Worm (Caenorhabditis elegans): ENCODE measurements around the gene srx-86.

DNA sequence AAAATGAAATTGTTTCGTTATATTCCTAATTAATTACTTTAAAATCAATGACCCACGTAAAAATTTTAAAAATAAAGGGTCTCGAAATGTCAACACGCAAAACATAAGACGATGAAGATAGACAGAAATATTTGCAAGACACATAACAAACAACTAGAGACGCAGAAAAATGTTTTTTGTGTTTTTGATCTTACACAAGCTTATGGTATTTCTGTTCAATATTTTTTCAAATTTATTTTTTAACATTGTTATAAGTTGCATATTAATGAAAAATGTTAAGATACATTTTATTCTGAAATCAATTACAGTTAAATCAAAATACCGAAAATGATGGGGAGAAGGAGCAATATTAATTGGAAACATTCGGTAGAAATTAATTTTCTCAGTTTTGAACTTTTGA, 49.3 kb upstream of the srx-86 start, which contains the start of gene C55A6.3:
- no peak for TF ChIP-seq lsy-2 (tag; optimal IDR thresholded peaks at IDR 0.05)
- no peak for TF ChIP-seq elt-3 (tag; optimal IDR thresholded peaks at IDR 0.05)
- TF ChIP-seq rnt-1 (tag; optimal IDR thresholded peaks at IDR 0.05): no peak
- TF ChIP-seq snpc-4 (tag; optimal IDR thresholded peaks at IDR 0.05): no peak
- no peak for TF ChIP-seq lin-39 (tag; optimal IDR thresholded peaks at IDR 0.05)
- no peak for TF ChIP-seq unc-62 (GFP tag; optimal IDR thresholded peaks at IDR 0.05)
- no peak for TF ChIP-seq pqm-1 (tag; optimal IDR thresholded peaks at IDR 0.05)
- no peak for TF ChIP-seq zip-4 (GFP tag; optimal IDR thresholded peaks at IDR 0.05)
- no peak for TF ChIP-seq mdl-1 (tag; optimal IDR thresholded peaks at IDR 0.05)
- TF ChIP-seq nhr-76 (tag; optimal IDR thresholded peaks at IDR 0.05): no peak
- TF ChIP-seq lin-15B (tag; optimal IDR thresholded peaks at IDR 0.05): no peak

Measured in whole organism, L1 larva.